Fruit fly (Drosophila melanogaster) whole organism, adult: ENCODE results near the gene Polr1F.

ENCODE experiments used
- CG12768 ChIP-seq: fragments of 200-800 bp; sonication (Bioruptor generic); optimal IDR thresholded peaks from 2 replicates; lab custom pipeline; 2017; ENCODE audit warnings: missing biosample characterization, missing genetic modification characterization, mild to moderate bottlenecking, moderate library complexity, missing genetic modification reagents
- CG14711 ChIP-seq: fragments of 200-800 bp; sonication (Bioruptor generic); optimal IDR thresholded peaks from 2 replicates; lab custom pipeline; 2018; ENCODE audit warnings: missing biosample characterization, mild to moderate bottlenecking, missing genetic modification characterization, moderate library complexity
- CG33017 ChIP-seq: fragments of 200-800 bp; sonication (Bioruptor generic); optimal IDR thresholded peaks from 2 replicates; lab custom pipeline; 2018; ENCODE audit warnings: missing biosample characterization, mild to moderate bottlenecking, missing genetic modification characterization, moderate library complexity
- CG5204 ChIP-seq: fragments of 200-800 bp; sonication (Bioruptor generic); optimal IDR thresholded peaks from 2 replicates; lab custom pipeline; 2016; ENCODE audit warnings: missing biosample characterization, missing genetic modification characterization
- CG7045 ChIP-seq: fragments of 200-800 bp; sonication (Bioruptor generic); optimal IDR thresholded peaks from 2 replicates; lab custom pipeline; 2017; ENCODE audit warnings: missing biosample characterization, mild to moderate bottlenecking, missing genetic modification characterization
- Clk ChIP-seq: fragments of 200-800 bp; sonication (Bioruptor generic); optimal IDR thresholded peaks from 2 replicates; lab custom pipeline; 2017; ENCODE audit warnings: missing biosample characterization, missing genetic modification characterization
- Crg-1 ChIP-seq: fragments of 200-800 bp; sonication (Bioruptor generic); optimal IDR thresholded peaks from 2 replicates; lab custom pipeline; 2016; ENCODE audit warnings: missing biosample characterization, missing genetic modification characterization
- bab1 ChIP-seq: fragments of 200-800 bp; sonication (Bioruptor generic); optimal IDR thresholded peaks from 3 replicates; lab custom pipeline; 2019; ENCODE audit warnings: missing biosample characterization, mild to moderate bottlenecking, missing genetic modification characterization, moderate library complexity
- cic ChIP-seq: fragments of 200-800 bp; sonication (Bioruptor generic); optimal IDR thresholded peaks from 2 replicates; lab custom pipeline; 2017; ENCODE audit warnings: missing biosample characterization, mild to moderate bottlenecking, missing genetic modification characterization, moderate library complexity
- cnc ChIP-seq, 2 experiments: fragments of >200 bp; optimal IDR thresholded peaks; 2 replicates each; lab custom pipeline; 2017
- kay ChIP-seq: fragments of 200-800 bp; sonication (Bioruptor generic); peaks from one replicate; lab custom pipeline; 2016; ENCODE audit warnings: missing biosample characterization, missing genetic modification characterization, borderline replicate concordance
- pad ChIP-seq: fragments of 200-800 bp; sonication (Bioruptor generic); optimal IDR thresholded peaks from 3 replicates; lab custom pipeline; 2017; ENCODE audit warnings: missing biosample characterization, missing genetic modification characterization, mild to moderate bottlenecking, moderate library complexity, missing genetic modification reagents
- toe ChIP-seq: fragments of 200-800 bp; sonication (Bioruptor generic); optimal IDR thresholded peaks from 2 replicates; lab custom pipeline; 2016; ENCODE audit warnings: missing biosample characterization, missing genetic modification characterization

DNA sequence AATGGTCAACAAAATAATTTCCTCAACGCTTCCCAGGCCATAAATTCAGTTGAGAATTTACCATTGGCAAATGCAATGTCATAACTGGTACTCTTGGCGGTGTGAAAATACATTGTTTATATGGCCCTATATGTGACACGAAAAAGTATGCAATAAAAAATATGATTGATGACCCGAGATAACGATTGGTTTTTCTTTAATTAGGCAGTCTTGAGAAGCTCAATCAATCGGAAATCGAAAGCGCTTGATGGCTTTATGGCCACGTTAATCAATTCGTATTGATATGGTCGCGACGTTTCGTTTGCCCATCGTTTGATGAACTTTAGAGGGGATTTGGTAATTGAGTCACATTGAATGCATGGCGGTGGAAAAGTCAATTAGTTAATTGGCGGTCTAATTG lies 36.9 kb downstream of the Polr1F start:
- TF ChIP-seq CG5204 (no peak), CG33017 (no peak), CG7045 (no peak), Crg-1 (GFP tag; lab: Kevin White, UChicago) (no peak), CG14711 (tag; lab: Kevin White, UChicago) (no peak), CG12768 (GFP tag; lab: Kevin White, UChicago) (no peak), kay (no peak), pad (no peak), toe (no peak), Clk (GFP tag; lab: Kevin White, UChicago) (no peak), bab1 (no peak), cnc (optimal IDR thresholded peaks at IDR 0.05; lab: Kevin White, UChicago) (no peak), cic (GFP tag; lab: Kevin White, UChicago) (no peak)
